Fruit fly (Drosophila melanogaster) whole organism, embryonic: Measurements from ENCODE around the gene Ugt36F1.

Experiments used
- Adf1 ChIP-seq: fragments of 200-800 bp; sonication (Bioruptor generic); IDR thresholded peaks from 2 replicates; pipeline ENCODE4 v1.3.6; 2022; ENCODE audit warnings: missing biosample characterization, missing genetic modification characterization
- Awh ChIP-seq: fragments of 200-800 bp; sonication (Bioruptor generic); IDR thresholded peaks from 2 replicates; pipeline ENCODE4, ENCODE4 v1.3.6; 2022; ENCODE audit warnings: missing biosample characterization, missing genetic modification characterization
- CG11456 ChIP-seq: fragments of 200-800 bp; sonication (Bioruptor generic); IDR thresholded peaks from 3 replicates; pipeline ENCODE4 v1.3.6; 2022; ENCODE audit warnings: missing biosample characterization, missing genetic modification characterization
- CG11504 ChIP-seq: fragments of 200-800 bp; sonication (Bioruptor generic); optimal IDR thresholded peaks from 3 replicates; lab custom pipeline; 2019; ENCODE audit warnings: missing biosample characterization, mild to moderate bottlenecking, missing genetic modification characterization, moderate library complexity
- CG12769 ChIP-seq: fragments of 200-800 bp; sonication (Bioruptor generic); optimal IDR thresholded peaks from 2 replicates; lab custom pipeline; 2019; ENCODE audit warnings: missing biosample characterization, mild to moderate bottlenecking, missing genetic modification characterization, moderate library complexity
- CG13894 ChIP-seq: fragments of 200-800 bp; sonication (Bioruptor generic); optimal IDR thresholded peaks from 3 replicates; lab custom pipeline; 2018; ENCODE audit warnings: missing biosample characterization, mild to moderate bottlenecking, missing genetic modification characterization, moderate library complexity
- CG14860 ChIP-seq: fragments of 200-800 bp; sonication (Bioruptor generic); IDR thresholded peaks from 3 replicates; pipeline ENCODE4 v1.3.6; 2022; ENCODE audit warnings: missing biosample characterization, missing genetic modification characterization; ENCODE audit not compliant: partially characterized antibody
- CG16813 ChIP-seq: fragments of 200-800 bp; sonication (Bioruptor generic); IDR thresholded peaks from 3 replicates; pipeline ENCODE4 v1.3.6; 2022; ENCODE audit warnings: missing biosample characterization, missing genetic modification characterization; ENCODE audit not compliant: partially characterized antibody
- CG17186 ChIP-seq: fragments of 200-800 bp; sonication (Bioruptor generic); optimal IDR thresholded peaks from 3 replicates; lab custom pipeline; 2017; ENCODE audit warnings: missing biosample characterization, missing genetic modification reagents, missing genetic modification characterization
- CG18262 ChIP-seq: fragments of 200-800 bp; optimal IDR thresholded peaks from 3 replicates; lab custom pipeline; 2019; ENCODE audit warnings: missing biosample characterization, mild to moderate bottlenecking, missing genetic modification characterization, moderate library complexity
- CG18476 ChIP-seq: fragments of 200-800 bp; sonication (Bioruptor generic); optimal IDR thresholded peaks from 2 replicates; lab custom pipeline; 2016; ENCODE audit warnings: missing biosample characterization, mild to moderate bottlenecking, missing genetic modification characterization
- CG2678 ChIP-seq: fragments of 200-800 bp; sonication (Bioruptor generic); optimal IDR thresholded peaks from 3 replicates; lab custom pipeline; 2019; ENCODE audit warnings: missing biosample characterization, mild to moderate bottlenecking, missing genetic modification characterization, moderate library complexity
- CG6254 ChIP-seq: fragments of 200-800 bp; sonication (Bioruptor generic); optimal IDR thresholded peaks from 3 replicates; lab custom pipeline; 2017; ENCODE audit warnings: mild to moderate bottlenecking, missing biosample characterization, missing genetic modification reagents, missing genetic modification characterization
- CG7839 ChIP-seq: fragments of 200-800 bp; sonication (Bioruptor generic); optimal IDR thresholded peaks from 3 replicates; lab custom pipeline; 2018; ENCODE audit warnings: missing biosample characterization, mild to moderate bottlenecking, missing genetic modification characterization, moderate library complexity
- CG7928 ChIP-seq: fragments of 200-800 bp; sonication (Bioruptor generic); optimal IDR thresholded peaks from 2 replicates; lab custom pipeline; 2017; ENCODE audit warnings: missing biosample characterization, mild to moderate bottlenecking, missing genetic modification characterization
- D19B ChIP-seq: fragments of 200-800 bp; sonication (Bioruptor generic); optimal IDR thresholded peaks from 2 replicates; lab custom pipeline; 2017; ENCODE audit warnings: missing biosample characterization, mild to moderate bottlenecking, missing genetic modification characterization
- Dref ChIP-seq: fragments of 200-800 bp; sonication (Bioruptor generic); IDR thresholded peaks from 2 replicates; pipeline ENCODE4 v1.3.6; 2022; ENCODE audit warnings: missing biosample characterization, missing genetic modification characterization
- HLH4C ChIP-seq: fragments of 200-800 bp; sonication (Bioruptor generic); IDR thresholded peaks from 3 replicates; pipeline ENCODE4 v1.3.6; 2022; ENCODE audit warnings: missing biosample characterization, missing genetic modification characterization; ENCODE audit not compliant: partially characterized antibody
- Hr51 ChIP-seq, 2 experiments: fragments of 200-800 bp; sonication (Bioruptor generic); optimal IDR thresholded peaks; 2 replicates in 1 of 2; 3 replicates in 1 of 2; lab custom pipeline; 2016 to 2018; ENCODE audit warnings: missing biosample characterization in 2 of 2, missing genetic modification characterization in 2 of 2, mild to moderate bottlenecking in 1 of 2, moderate library complexity in 1 of 2
- Lim3 ChIP-seq: fragments of 200-800 bp; sonication (Bioruptor generic); IDR thresholded peaks from 2 replicates; pipeline ENCODE4 v1.3.6; 2022; ENCODE audit warnings: missing biosample characterization, missing genetic modification characterization
- Med ChIP-seq: fragments of 200-800 bp; sonication (Bioruptor generic); peaks from one replicate; lab custom pipeline; 2016; ENCODE audit warnings: missing biosample characterization, missing genetic modification characterization, mild to moderate bottlenecking, inconsistent platforms, moderate library complexity
- Ptx1 ChIP-seq: fragments of 200-800 bp; sonication (Bioruptor generic); IDR thresholded peaks from 2 replicates; pipeline ENCODE4 v1.3.6; 2022; ENCODE audit warnings: missing biosample characterization, missing genetic modification characterization
- ac ChIP-seq: fragments of 200-800 bp; sonication (Bioruptor generic); optimal IDR thresholded peaks from 3 replicates; lab custom pipeline; 2017; ENCODE audit warnings: missing biosample characterization, mild to moderate bottlenecking, missing genetic modification characterization
- al ChIP-seq: fragments of 200-800 bp; sonication (Bioruptor generic); IDR thresholded peaks from 2 replicates; pipeline ENCODE4 v1.3.6; 2022; ENCODE audit warnings: missing biosample characterization, missing genetic modification characterization
- bbx ChIP-seq: fragments of 200-800 bp; sonication (Bioruptor generic); IDR thresholded peaks from 2 replicates; pipeline ENCODE4 v1.3.6; 2022; ENCODE audit warnings: missing biosample characterization, missing genetic modification characterization; ENCODE audit not compliant: partially characterized antibody
- br ChIP-seq: fragments of >200 bp; optimal IDR thresholded peaks from 2 replicates; lab custom pipeline; 2017
- ci ChIP-seq: fragments of 200-800 bp; sonication (Bioruptor generic); IDR thresholded peaks from 3 replicates; pipeline ENCODE4 v1.3.6; 2022; ENCODE audit warnings: missing biosample characterization, missing genetic modification characterization
- crol ChIP-seq: fragments of 200-800 bp; sonication (Bioruptor generic); IDR thresholded peaks from 2 replicates; pipeline ENCODE4 v1.3.6; 2022; ENCODE audit warnings: missing biosample characterization, missing genetic modification characterization
- da ChIP-seq: fragments of 200-800 bp; sonication (Bioruptor generic); optimal IDR thresholded peaks from 2 replicates; lab custom pipeline; 2016; ENCODE audit warnings: missing biosample characterization, missing genetic modification characterization
- eyg ChIP-seq: fragments of 200-800 bp; sonication (Bioruptor generic); optimal IDR thresholded peaks from 3 replicates; lab custom pipeline; 2016; ENCODE audit warnings: missing biosample characterization, missing genetic modification characterization
- fd3F ChIP-seq: fragments of 200-800 bp; sonication (Bioruptor generic); optimal IDR thresholded peaks from 2 replicates; lab custom pipeline; 2018; ENCODE audit warnings: missing biosample characterization, mild to moderate bottlenecking, missing genetic modification characterization, moderate library complexity
- gem ChIP-seq: fragments of 200-800 bp; sonication (Bioruptor generic); optimal IDR thresholded peaks from 2 replicates; lab custom pipeline; 2019; ENCODE audit warnings: missing biosample characterization, mild to moderate bottlenecking, missing genetic modification characterization, moderate library complexity
- grau ChIP-seq: fragments of 200-800 bp; optimal IDR thresholded peaks from 3 replicates; lab custom pipeline; 2019; ENCODE audit warnings: missing biosample characterization, mild to moderate bottlenecking, missing genetic modification characterization, moderate library complexity
- psq ChIP-seq: fragments of 200-800 bp; sonication (Bioruptor generic); optimal IDR thresholded peaks from 2 replicates; lab custom pipeline; 2017; ENCODE audit warnings: missing biosample characterization, missing genetic modification characterization
- row ChIP-seq: fragments of 200-800 bp; sonication (Bioruptor generic); IDR thresholded peaks from 3 replicates; pipeline ENCODE4 v1.3.6; 2022; ENCODE audit warnings: missing biosample characterization, missing genetic modification characterization
- sens ChIP-seq: fragments of 200-800 bp; sonication (Bioruptor generic); peaks from one replicate; lab custom pipeline; 2016; ENCODE audit warnings: missing biosample characterization, missing genetic modification characterization
- zfh1 ChIP-seq: fragments of 200-800 bp; sonication (Bioruptor generic); IDR thresholded peaks from 3 replicates; pipeline ENCODE4 v1.3.6; 2022; ENCODE audit warnings: missing biosample characterization, missing genetic modification characterization

Ugt36F1 gene

dm6 chr2L:18810960-18811642, 8.0 kb upstream of the Ugt36F1 start, which contains the start of the genes CG10570 and CG42502 (continued):
- TF ChIP-seq gem (tag; lab: Kevin White, UChicago) (peak; percentile 32), zfh1 (GFP tag; lab: Robert Waterston, UW) (0 out of 3 replicates have a peak, but pooled peaks have one; percentile 25), CG7928 (GFP tag; lab: Kevin White, UChicago) (no peak), bbx (peak; percentile 21; the same call in 1 of the 2 replicates), Lim3 (GFP tag; lab: Robert Waterston, UW) (no peak), crol (GFP tag; lab: Robert Waterston, UW) (peak; percentile 50; the same call in 1 of the 2 replicates), CG7839 (peak; percentile 5), Hr51 (GFP tag; optimal IDR thresholded peaks at IDR 0.05; lab: Kevin White, UChicago) (peak in 1 of 2 experiments; percentile 11), Dref (GFP tag; lab: Robert Waterston, UW) (0 out of 2 replicates have a peak, but pooled peaks have one; percentile 21), Med (GFP tag; lab: Kevin White, UChicago) (peak; percentile 5), grau (tag; lab: Kevin White, UChicago) (peak; percentile 21), sens (peak; percentile 41), eyg (no peak), CG12769 (tag; lab: Kevin White, UChicago) (peak; percentile 20), fd3F (no peak), da (GFP tag; lab: Kevin White, UChicago) (no peak), psq (GFP tag; lab: Kevin White, UChicago) (no peak), D19B (GFP tag; lab: Kevin White, UChicago) (peak; percentile 71), CG2678 (tag; lab: Kevin White, UChicago) (peak; percentile 29), CG18476 (GFP tag; lab: Kevin White, UChicago) (no peak), Awh (GFP tag; lab: Robert Waterston, UW) (no peak), row (GFP tag; lab: Robert Waterston, UW) (peak; percentile 61), CG17186 (GFP tag; lab: Kevin White, UChicago) (no peak), CG13894 (tag; lab: Kevin White, UChicago) (no peak), ci (GFP tag; lab: Robert Waterston, UW) (no peak), Adf1 (GFP tag; lab: Robert Waterston, UW) (no peak), CG14860 (GFP tag; lab: Robert Waterston, UW) (0 out of 3 replicates have a peak, but pooled peaks have one; percentile 40), ac (no peak), Ptx1 (GFP tag; lab: Robert Waterston, UW) (0 out of 2 replicates have a peak, but pooled peaks have one; percentile 25), br (lab: Kevin White, UChicago) (no peak), HLH4C (GFP tag; lab: Robert Waterston, UW) (peak; percentile 43; the same call in 2 of the 3 replicates), CG18262 (tag; lab: Kevin White, UChicago) (peak; percentile 1), CG16813 (0 out of 3 replicates have a peak, but pooled peaks have one; percentile 16), al (GFP tag; lab: Robert Waterston, UW) (no peak), CG11504 (tag; lab: Kevin White, UChicago) (peak; percentile 14)

- no peak for TF ChIP-seq CG6254 (GFP tag; lab: Kevin White, UChicago)
- TF ChIP-seq CG11456 (GFP tag; lab: Robert Waterston, UW), result no peak
These were observed 6.8 kb upstream of the Ugt36F1 start, which contains the start of the genes CG17325 and CG42305 for dm6 chr2L:18812348-18812747. CG17325 (plus strand) TSS chr2L:18812648. CG42305 (plus strand) TSS chr2L:18812648.
